Worm (Caenorhabditis elegans): ENCODE results near the gene F53F1.2.
A peak's percentile ranks its signal among the peaks of the same experiment; 100 is the strongest.

ce11 chrV:13391378-13392258 lies 15.0 kb upstream of the F53F1.2 start, which contains the start of gene somi-1:
- TF ChIP-seq ref-1 (GFP tag; conservative IDR thresholded peaks at IDR 0.05) (no peak), flt-1 (GFP tag; IDR thresholded peaks at IDR 0.05) (no peak), tab-1 (GFP tag; IDR thresholded peaks at IDR 0.05) (no peak), ztf-23 (GFP tag; IDR thresholded peaks at IDR 0.05) (peak; percentile 15; the same call in 1 of the 2 replicates), cog-1 (tag; optimal IDR thresholded peaks at IDR 0.05) (no peak), ztf-29 (GFP tag; IDR thresholded peaks at IDR 0.05) (no peak)
